Fruit fly (Drosophila melanogaster) whole organism, embryonic: ENCODE data around the gene CG15439.

Experiments used
- Ada2b ChIP-seq: fragments of 200-800 bp; sonication (Bioruptor generic); IDR thresholded peaks from 2 replicates; pipeline ENCODE4 v1.3.6; 2022; ENCODE audit warnings: missing biosample characterization, missing genetic modification characterization
- CG10209 ChIP-seq: fragments of 200-800 bp; sonication (Bioruptor generic); optimal IDR thresholded peaks from 3 replicates; lab custom pipeline; 2017; ENCODE audit warnings: missing biosample characterization, mild to moderate bottlenecking, missing genetic modification characterization, missing genetic modification reagents
- CG10366 ChIP-seq: fragments of 200-800 bp; sonication (Bioruptor generic); IDR thresholded peaks from 2 replicates; pipeline ENCODE4 v1.3.6; 2022; ENCODE audit warnings: missing biosample characterization, missing genetic modification characterization
- CG10431 ChIP-seq: fragments of 200-800 bp; sonication (Bioruptor generic); optimal IDR thresholded peaks from 3 replicates; lab custom pipeline; 2018; ENCODE audit warnings: missing biosample characterization, mild to moderate bottlenecking, missing genetic modification characterization
- CG11085 ChIP-seq: fragments of 200-800 bp; sonication (Bioruptor generic); IDR thresholded peaks from 2 replicates; pipeline ENCODE4 v1.3.6; 2022; ENCODE audit warnings: missing biosample characterization, missing genetic modification characterization
- CG11695 ChIP-seq: fragments of 200-800 bp; sonication (Bioruptor generic); IDR thresholded peaks from 3 replicates; pipeline ENCODE4 v1.3.6; 2022; ENCODE audit warnings: missing biosample characterization, missing genetic modification characterization
- CG1233 ChIP-seq: fragments of 200-800 bp; sonication (Bioruptor generic); optimal IDR thresholded peaks from 4 replicates; lab custom pipeline; 2018; ENCODE audit warnings: missing biosample characterization, mild to moderate bottlenecking, missing genetic modification characterization
- CG13624 ChIP-seq: fragments of 200-800 bp; sonication (Bioruptor generic); optimal IDR thresholded peaks from 2 replicates; lab custom pipeline; 2016; ENCODE audit warnings: missing biosample characterization, missing genetic modification characterization
- CG16813 ChIP-seq: fragments of 200-800 bp; sonication (Bioruptor generic); IDR thresholded peaks from 3 replicates; pipeline ENCODE4 v1.3.6; 2022; ENCODE audit warnings: missing biosample characterization, missing genetic modification characterization; ENCODE audit not compliant: partially characterized antibody
- CG1832 ChIP-seq: fragments of 200-800 bp; sonication (Bioruptor generic); optimal IDR thresholded peaks from 2 replicates; lab custom pipeline; 2017; ENCODE audit warnings: missing biosample characterization, mild to moderate bottlenecking, missing genetic modification characterization, inconsistent platforms
- CG18764 ChIP-seq: fragments of 200-800 bp; sonication (Bioruptor generic); optimal IDR thresholded peaks from 3 replicates; lab custom pipeline; 2016; ENCODE audit warnings: missing biosample characterization, missing genetic modification characterization
- CG2120 ChIP-seq: fragments of 200-800 bp; sonication (Bioruptor generic); optimal IDR thresholded peaks from 3 replicates; lab custom pipeline; 2016; ENCODE audit warnings: missing biosample characterization, missing genetic modification characterization
- CG2202 ChIP-seq: fragments of 200-800 bp; sonication (Bioruptor generic); optimal IDR thresholded peaks from 2 replicates; lab custom pipeline; 2018; ENCODE audit warnings: missing biosample characterization, mild to moderate bottlenecking, missing genetic modification characterization
- CG2889 ChIP-seq: fragments of 200-800 bp; sonication (Bioruptor generic); IDR thresholded peaks from 3 replicates; pipeline ENCODE4 v1.3.6; 2022; ENCODE audit warnings: missing biosample characterization, missing genetic modification characterization
- CG33213 ChIP-seq: fragments of 200-800 bp; sonication (Bioruptor generic); optimal IDR thresholded peaks from 3 replicates; lab custom pipeline; 2016; ENCODE audit warnings: missing biosample characterization, missing genetic modification characterization
- CG34376 ChIP-seq: fragments of 200-800 bp; sonication (Bioruptor generic); optimal IDR thresholded peaks from 2 replicates; lab custom pipeline; 2018; ENCODE audit warnings: missing biosample characterization, mild to moderate bottlenecking, missing genetic modification characterization
- CG43689 ChIP-seq: fragments of 200-800 bp; sonication (Bioruptor generic); IDR thresholded peaks from 2 replicates; pipeline ENCODE4 v1.3.6; 2022; ENCODE audit warnings: missing biosample characterization, missing genetic modification characterization
- CG4730 ChIP-seq: fragments of 200-800 bp; sonication (Bioruptor generic); IDR thresholded peaks from 2 replicates; pipeline ENCODE4 v1.3.6; 2022; ENCODE audit warnings: missing biosample characterization, missing genetic modification characterization
- CG6683 ChIP-seq: fragments of 200-800 bp; sonication (Bioruptor generic); optimal IDR thresholded peaks from 2 replicates; lab custom pipeline; 2017; ENCODE audit warnings: missing biosample characterization, mild to moderate bottlenecking, missing genetic modification characterization, missing genetic modification reagents
- CG8290 ChIP-seq, 3 experiments: fragments of 200-800 bp; sonication (Bioruptor generic); optimal IDR thresholded peaks; 2 replicates each; lab custom pipeline; 2016 to 2019; ENCODE audit warnings: missing biosample characterization in 3 of 3, missing genetic modification characterization in 3 of 3, mild to moderate bottlenecking in 2 of 3, moderate library complexity in 1 of 3
- CG8478 ChIP-seq: fragments of >200 bp; optimal IDR thresholded peaks from 2 replicates; lab custom pipeline; 2018
- CG8765 ChIP-seq: fragments of 200-800 bp; sonication (Bioruptor generic); IDR thresholded peaks from 2 replicates; pipeline ENCODE4 v1.3.6; 2022; ENCODE audit warnings: missing biosample characterization, missing genetic modification characterization
- Elba2 ChIP-seq: fragments of 200-800 bp; sonication (Bioruptor generic); optimal IDR thresholded peaks from 3 replicates; lab custom pipeline; 2016; ENCODE audit warnings: missing biosample characterization, missing genetic modification characterization
- Hand ChIP-seq: fragments of 200-800 bp; sonication (Bioruptor generic); optimal IDR thresholded peaks from 2 replicates; lab custom pipeline; 2017; ENCODE audit warnings: mild to moderate bottlenecking, missing biosample characterization, missing genetic modification reagents, missing genetic modification characterization
- Hey ChIP-seq: fragments of 200-800 bp; sonication (Bioruptor generic); optimal IDR thresholded peaks from 3 replicates; lab custom pipeline; 2018; ENCODE audit warnings: missing biosample characterization, mild to moderate bottlenecking, missing genetic modification characterization
- Hsf ChIP-seq: fragments of 200-800 bp; sonication (Bioruptor generic); optimal IDR thresholded peaks from 3 replicates; lab custom pipeline; 2016; ENCODE audit warnings: missing biosample characterization, missing genetic modification characterization
- Nf-YA ChIP-seq: fragments of 200-800 bp; sonication (Bioruptor generic); IDR thresholded peaks from 2 replicates; pipeline ENCODE4 v1.3.6; 2022; ENCODE audit warnings: missing biosample characterization, missing genetic modification characterization
- Nf-YB ChIP-seq: fragments of 200-800 bp; sonication (Bioruptor generic); optimal IDR thresholded peaks from 3 replicates; lab custom pipeline; 2019; ENCODE audit warnings: missing biosample characterization, mild to moderate bottlenecking, missing genetic modification characterization, moderate library complexity
- Rfx ChIP-seq: fragments of 200-800 bp; sonication (Bioruptor generic); IDR thresholded peaks from 2 replicates; pipeline ENCODE4 v1.3.6; 2022; ENCODE audit warnings: missing biosample characterization, missing genetic modification characterization
- Rx ChIP-seq: fragments of 200-800 bp; sonication (Bioruptor generic); IDR thresholded peaks from 2 replicates; pipeline ENCODE4 v1.3.6; 2022; ENCODE audit warnings: missing biosample characterization, missing genetic modification characterization
- Side ChIP-seq: fragments of 200-800 bp; sonication (Bioruptor generic); optimal IDR thresholded peaks from 2 replicates; lab custom pipeline; 2016; ENCODE audit warnings: missing biosample characterization, missing genetic modification characterization
- Usf ChIP-seq: fragments of 200-800 bp; sonication (Bioruptor generic); optimal IDR thresholded peaks from 2 replicates; lab custom pipeline; 2017; ENCODE audit warnings: missing genotype, missing biosample characterization, missing genetic modification characterization
- Xbp1 ChIP-seq: fragments of 200-800 bp; sonication (Bioruptor generic); optimal IDR thresholded peaks from 3 replicates; lab custom pipeline; 2016; ENCODE audit warnings: missing biosample characterization, mild to moderate bottlenecking, missing genetic modification characterization
- ato ChIP-seq: fragments of 200-800 bp; sonication (Bioruptor generic); IDR thresholded peaks from 2 replicates; pipeline ENCODE4 v1.3.6; 2022; ENCODE audit warnings: missing biosample characterization, missing genetic modification characterization; ENCODE audit not compliant: partially characterized antibody
- br ChIP-seq: fragments of >200 bp; optimal IDR thresholded peaks from 2 replicates; lab custom pipeline; 2017
- croc ChIP-seq: fragments of 200-800 bp; sonication (Bioruptor generic); conservative IDR thresholded peaks from 3 replicates; pipeline ENCODE4 v1.3.6; 2022; ENCODE audit warnings: missing biosample characterization, missing genetic modification characterization
- danr ChIP-seq: fragments of 200-800 bp; sonication (Bioruptor generic); IDR thresholded peaks from 2 replicates; pipeline ENCODE4 v1.3.6; 2022; ENCODE audit warnings: missing biosample characterization, missing genetic modification characterization
- emc ChIP-seq: fragments of 200-800 bp; sonication (Bioruptor generic); optimal IDR thresholded peaks from 2 replicates; lab custom pipeline; 2016; ENCODE audit warnings: missing biosample characterization, missing genetic modification characterization
- exex ChIP-seq: fragments of 200-800 bp; sonication (Bioruptor generic); optimal IDR thresholded peaks from 4 replicates; lab custom pipeline; 2018; ENCODE audit warnings: missing biosample characterization, mild to moderate bottlenecking, missing genetic modification characterization, moderate library complexity
- gce ChIP-seq: fragments of 200-800 bp; sonication (Bioruptor generic); IDR thresholded peaks from 3 replicates; pipeline ENCODE4 v1.3.6; 2022; ENCODE audit warnings: missing biosample characterization, missing genetic modification characterization
- gfzf ChIP-seq: fragments of 200-800 bp; sonication (Bioruptor generic); optimal IDR thresholded peaks from 2 replicates; lab custom pipeline; 2016; ENCODE audit warnings: missing biosample characterization, mild to moderate bottlenecking, missing genetic modification characterization, moderate library complexity
- inv ChIP-seq: fragments of 200-800 bp; sonication (Bioruptor generic); IDR thresholded peaks from 2 replicates; pipeline ENCODE4 v1.3.6; 2022; ENCODE audit warnings: missing biosample characterization, missing genetic modification characterization; ENCODE audit not compliant: partially characterized antibody
- lov ChIP-seq, 2 experiments: fragments of 200-800 bp in 1 of 2; fragments of >200 bp in 1 of 2; sonication (Bioruptor generic) in 1 of 2; IDR thresholded peaks in 1 of 2; optimal IDR thresholded peaks in 1 of 2; 2 replicates in 1 of 2; 3 replicates in 1 of 2; pipeline versions ENCODE4 v1.3.6 to Lab custom; 2017 to 2022; ENCODE audit warnings: missing biosample characterization in 1 of 2, missing genetic modification characterization in 1 of 2
- nau ChIP-seq: fragments of 200-800 bp; sonication (Bioruptor generic); optimal IDR thresholded peaks from 3 replicates; lab custom pipeline; 2017; ENCODE audit warnings: missing biosample characterization, mild to moderate bottlenecking, missing genetic modification characterization, missing genetic modification reagents
- odd ChIP-seq: fragments of 200-800 bp; sonication (Bioruptor generic); optimal IDR thresholded peaks from 2 replicates; lab custom pipeline; 2017; ENCODE audit warnings: missing biosample characterization, mild to moderate bottlenecking, missing genetic modification characterization
- p53 ChIP-seq: fragments of 200-800 bp; sonication (Bioruptor generic); optimal IDR thresholded peaks from 2 replicates; lab custom pipeline; 2016; ENCODE audit warnings: missing biosample characterization, missing genetic modification characterization
- pzg ChIP-seq: fragments of 200-800 bp; sonication (Bioruptor generic); optimal IDR thresholded peaks from 3 replicates; lab custom pipeline; 2018; ENCODE audit warnings: missing biosample characterization, mild to moderate bottlenecking, missing genetic modification characterization, moderate library complexity
- row ChIP-seq: fragments of 200-800 bp; sonication (Bioruptor generic); IDR thresholded peaks from 3 replicates; pipeline ENCODE4 v1.3.6; 2022; ENCODE audit warnings: missing biosample characterization, missing genetic modification characterization
- salm ChIP-seq: fragments of 200-800 bp; sonication (Bioruptor generic); optimal IDR thresholded peaks from 2 replicates; lab custom pipeline; 2018; ENCODE audit warnings: missing biosample characterization, mild to moderate bottlenecking, missing genetic modification characterization
- slp2 ChIP-seq: fragments of 200-800 bp; sonication (Bioruptor generic); optimal IDR thresholded peaks from 2 replicates; lab custom pipeline; 2016; ENCODE audit warnings: missing biosample characterization, missing genetic modification characterization
- zen ChIP-seq: fragments of 200-800 bp; sonication (Bioruptor generic); optimal IDR thresholded peaks from 3 replicates; lab custom pipeline; 2018; ENCODE audit warnings: missing biosample characterization, mild to moderate bottlenecking, missing genetic modification characterization, moderate library complexity

Gene CG15439

dm6 chr2L:4448582-4449016 lies 4.2 kb downstream of the CG15439 start, which contains the start of gene MFS18 (continued):
- TF ChIP-seq exex (tag; lab: Kevin White, UChicago): peak; percentile 90
- TF ChIP-seq Side (GFP tag; lab: Kevin White, UChicago): peak; percentile 77
- TF ChIP-seq CG6683 (GFP tag; lab: Kevin White, UChicago): peak; percentile 97
- peak; percentile 65 for TF ChIP-seq slp2 (GFP tag; lab: Kevin White, UChicago)
- TF ChIP-seq Hsf (GFP tag; lab: Kevin White, UChicago): peak; percentile 94
- TF ChIP-seq CG13624 (GFP tag; lab: Kevin White, UChicago): peak; percentile 85
- TF ChIP-seq Nf-YB (GFP tag; lab: Kevin White, UChicago): peak; percentile 84
- peak; percentile 98 for TF ChIP-seq croc (GFP tag; lab: Robert Waterston, UW)
- no peak for TF ChIP-seq CG8478
- TF ChIP-seq CG11695: peak; percentile 100
- TF ChIP-seq gfzf (GFP tag; lab: Kevin White, UChicago): peak; percentile 30
- peak; percentile 72 for TF ChIP-seq Elba2 (GFP tag; lab: Kevin White, UChicago)
- TF ChIP-seq salm (tag; lab: Kevin White, UChicago): peak; percentile 89
- TF ChIP-seq gce (GFP tag; lab: Robert Waterston, UW): peak; percentile 98
- TF ChIP-seq CG10209 (GFP tag; lab: Kevin White, UChicago): peak; percentile 97
- TF ChIP-seq CG1832: no peak
- TF ChIP-seq Hey (tag; lab: Kevin White, UChicago): no peak
- peak; percentile 88 for TF ChIP-seq Usf (GFP tag; lab: Kevin White, UChicago)
- TF ChIP-seq Nf-YA (GFP tag; lab: Robert Waterston, UW): peak; percentile 98
- peak; percentile 96 for TF ChIP-seq CG34376 (GFP tag; lab: Kevin White, UChicago)
- TF ChIP-seq Hand (GFP tag; lab: Kevin White, UChicago): peak; percentile 89
- peak; percentile 99 for TF ChIP-seq CG4730 (GFP tag; lab: Robert Waterston, UW)
- peak; percentile 57 for TF ChIP-seq CG10431 (GFP tag; lab: Kevin White, UChicago)
- TF ChIP-seq CG2889: peak; percentile 97
- peak; percentile 58 for TF ChIP-seq emc (GFP tag; lab: Kevin White, UChicago)
- TF ChIP-seq CG16813 (GFP tag; lab: Robert Waterston, UW): peak; percentile 59
- peak; percentile 99 for TF ChIP-seq CG1233 (GFP tag; lab: Kevin White, UChicago)
- no peak for TF ChIP-seq lov (optimal IDR thresholded peaks at IDR 0.05; lab: Kevin White, UChicago)
- TF ChIP-seq lov (GFP tag; IDR thresholded peaks at IDR 0.05; lab: Robert Waterston, UW): peak; percentile 98
- peak; percentile 98 for TF ChIP-seq Ada2b (GFP tag; lab: Robert Waterston, UW)
- peak; percentile 97 for TF ChIP-seq CG8765
- peak; percentile 97 for TF ChIP-seq danr (GFP tag; lab: Robert Waterston, UW)
- peak; percentile 99 for TF ChIP-seq zen (tag; lab: Kevin White, UChicago)
- TF ChIP-seq CG33213 (GFP tag; lab: Kevin White, UChicago): peak; percentile 68
- peak; percentile 96 for TF ChIP-seq CG43689 (GFP tag; lab: Robert Waterston, UW)
- peak; percentile 85 for TF ChIP-seq odd (GFP tag; lab: Kevin White, UChicago)
- TF ChIP-seq p53 (GFP tag; lab: Kevin White, UChicago): peak; percentile 15
- TF ChIP-seq row (GFP tag; lab: Robert Waterston, UW): peak; percentile 100
- TF ChIP-seq Rfx (GFP tag; lab: Robert Waterston, UW): peak; percentile 98
- peak; percentile 98 for TF ChIP-seq Rx
- TF ChIP-seq CG18764 (GFP tag; lab: Kevin White, UChicago): peak; percentile 99
- peak; percentile 97 for TF ChIP-seq CG8290 (GFP tag; optimal IDR thresholded peaks at IDR 0.05; lab: Kevin White, UChicago)
- TF ChIP-seq CG8290 (tag; optimal IDR thresholded peaks at IDR 0.05; lab: Kevin White, UChicago): peak; percentile 20 to 78
- peak; percentile 98 for TF ChIP-seq Xbp1 (GFP tag; lab: Kevin White, UChicago)
- peak; percentile 95 for TF ChIP-seq CG2202
- TF ChIP-seq CG11085: peak; percentile 98
- no peak for TF ChIP-seq br (lab: Kevin White, UChicago)
- TF ChIP-seq nau (GFP tag; lab: Kevin White, UChicago): no peak
- TF ChIP-seq CG10366 (GFP tag; lab: Robert Waterston, UW): peak; percentile 98
- peak; percentile 96 for TF ChIP-seq CG2120 (GFP tag; lab: Kevin White, UChicago)
- peak; percentile 92 for TF ChIP-seq ato (GFP tag; lab: Robert Waterston, UW)
- TF ChIP-seq inv (GFP tag; lab: Robert Waterston, UW): peak; percentile 48
- peak; percentile 45 for TF ChIP-seq pzg (GFP tag; lab: Kevin White, UChicago)
